Worm (Caenorhabditis elegans): Measurements from ENCODE around the gene Y111B2A.21.

DNA sequence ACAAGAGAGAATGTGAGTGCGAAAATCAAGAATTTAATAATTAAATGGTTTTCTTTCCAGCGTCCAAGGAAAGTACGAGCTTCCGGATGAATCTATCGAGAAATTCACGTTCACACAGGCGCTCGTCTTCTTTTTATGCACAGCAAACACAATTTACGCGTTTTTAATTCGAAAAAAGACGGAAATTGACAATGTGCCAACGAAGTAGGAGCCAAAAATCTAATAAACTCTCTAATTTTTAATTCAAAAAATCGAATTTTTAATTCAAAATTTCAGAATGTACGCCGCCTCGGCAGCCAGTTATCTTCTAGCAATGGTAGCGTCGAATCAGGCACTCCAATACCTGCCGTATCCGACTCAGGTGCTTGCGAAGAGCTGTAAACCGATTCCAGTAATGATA lies 34.5 kb upstream of the Y111B2A.21 start:
- TF ChIP-seq B0336.3 (GFP tag; IDR thresholded peaks at IDR 0.05) (no peak), madf-10 (tag; optimal IDR thresholded peaks at IDR 0.05) (no peak), ceh-100 (GFP tag; IDR thresholded peaks at IDR 0.05) (no peak), him-1 (tag; optimal IDR thresholded peaks at IDR 0.05) (no peak), mel-28 (tag; optimal IDR thresholded peaks at IDR 0.05; ENCODE audit: borderline replicate concordance) (no peak), lir-1 (GFP tag; conservative IDR thresholded peaks at IDR 0.05) (no peak), B0035.1 (tag; optimal IDR thresholded peaks at IDR 0.05) (no peak), K12H6.12 (tag; optimal IDR thresholded peaks at IDR 0.05) (no peak), snpc-4 (GFP tag; optimal IDR thresholded peaks at IDR 0.05) (no peak), snpc-4 (tag; optimal IDR thresholded peaks at IDR 0.05) (no peak), pha-4 (tag; optimal IDR thresholded peaks at IDR 0.05) (no peak), chd-7 (tag; optimal IDR thresholded peaks at IDR 0.05) (no peak), F52B5.7 (tag; optimal IDR thresholded peaks at IDR 0.05) (no peak), attf-3 (GFP tag; conservative IDR thresholded peaks at IDR 0.05) (no peak), fkh-3 (tag; optimal IDR thresholded peaks at IDR 0.05) (no peak)

Measured in whole organism, young adult.